Worm (Caenorhabditis elegans): ENCODE measurements around the gene E02H4.4.

DNA sequence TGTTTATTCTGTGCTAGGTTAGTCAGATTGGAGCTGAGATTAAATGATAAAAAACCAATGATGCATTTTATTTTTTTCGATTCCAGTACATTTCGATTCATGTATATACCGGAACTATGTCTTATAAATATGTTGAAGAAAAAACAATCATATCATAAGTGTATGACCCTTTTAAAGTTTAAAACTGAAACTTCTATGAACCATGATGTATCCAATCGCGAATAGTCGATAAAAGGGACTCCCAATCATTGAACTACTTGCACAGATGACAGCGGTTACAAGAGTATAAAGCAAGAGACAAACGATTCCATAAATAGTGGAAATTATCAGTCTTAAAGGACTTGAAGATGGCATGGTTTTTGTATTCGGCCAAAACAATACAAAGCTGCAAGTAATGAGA lies 22.8 kb upstream of the E02H4.4 start, which contains the start of gene srg-37:
- TF ChIP-seq blmp-1 (tag; optimal IDR thresholded peaks at IDR 0.05), result no peak
- TF ChIP-seq ztf-11 (tag; optimal IDR thresholded peaks at IDR 0.05), result no peak
- no peak for TF ChIP-seq unc-120 (tag; optimal IDR thresholded peaks at IDR 0.05; ENCODE audit: poor library complexity, severe bottlenecking)
- no peak for TF ChIP-seq unc-39 (tag; optimal IDR thresholded peaks at IDR 0.05)
- TF ChIP-seq tbx-8 (GFP tag; optimal IDR thresholded peaks at IDR 0.05), result no peak
- no peak for TF ChIP-seq elt-3 (tag; optimal IDR thresholded peaks at IDR 0.05)

Data from whole organism, mixed stage, embryonic.